Fruit fly (Drosophila melanogaster): Measurements from ENCODE around the gene GV1.

GV1 gene

DNA sequence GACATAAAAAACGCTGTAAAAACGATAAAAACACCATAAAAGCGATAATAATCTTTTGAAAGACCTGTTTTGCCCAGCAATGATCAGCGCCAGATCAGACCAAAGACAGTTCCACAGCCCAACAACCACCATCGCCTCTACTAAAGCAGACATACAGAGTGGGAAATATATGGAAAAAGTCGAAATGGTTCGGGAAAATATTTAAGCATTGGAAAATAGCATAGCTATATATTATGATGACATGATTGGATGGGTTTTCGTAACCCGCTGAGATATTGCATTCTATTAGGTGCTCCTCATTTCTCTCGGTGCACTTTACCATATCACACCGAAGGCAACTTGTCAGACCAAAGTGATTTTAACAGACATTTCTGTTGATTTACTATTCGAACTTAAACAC lies 1.8 kb upstream of the GV1 start (continued):
- TF ChIP-seq lab (GFP tag; optimal IDR thresholded peaks at IDR 0.05) (peak; percentile 94), CG2202 (tag; optimal IDR thresholded peaks at IDR 0.05) (peak; percentile 24), CG32772 (GFP tag; IDR thresholded peaks at IDR 0.05) (peak; percentile 83), CG10147 (GFP tag; optimal IDR thresholded peaks at IDR 0.05) (peak; percentile 71), BEAF-32 (GFP tag; optimal IDR thresholded peaks at IDR 0.05) (no peak), CG11723 (GFP tag; optimal IDR thresholded peaks at IDR 0.05) (no peak), CG3163 (GFP tag; optimal IDR thresholded peaks at IDR 0.05) (peak; percentile 67), CG13624 (GFP tag; optimal IDR thresholded peaks at IDR 0.05) (peak; percentile 92), CG4282 (GFP tag; optimal IDR thresholded peaks at IDR 0.05) (peak; percentile 81), scrt (GFP tag; optimal IDR thresholded peaks at IDR 0.05) (no peak), hkb (optimal IDR thresholded peaks at IDR 0.05) (no peak), hkb (GFP tag; IDR thresholded peaks at IDR 0.05) (peak; percentile 93), usp (GFP tag; optimal IDR thresholded peaks at IDR 0.05) (no peak), Pdp1 (GFP tag; optimal IDR thresholded peaks at IDR 0.05) (peak; percentile 89), CG2116 (GFP tag; optimal IDR thresholded peaks at IDR 0.05) (peak; percentile 49), gfzf (GFP tag; optimal IDR thresholded peaks at IDR 0.05) (peak; percentile 14), CG17802 (tag; optimal IDR thresholded peaks at IDR 0.05) (peak; percentile 63), dmrt11E (tag; optimal IDR thresholded peaks at IDR 0.05) (peak; percentile 72), otp (GFP tag; IDR thresholded peaks at IDR 0.05) (peak; percentile 92), D (optimal IDR thresholded peaks at IDR 0.05) (no peak), D (GFP tag; optimal IDR thresholded peaks at IDR 0.05) (peak; percentile 68), CG12299 (tag; optimal IDR thresholded peaks at IDR 0.05) (peak; percentile 74), Rfx (GFP tag; IDR thresholded peaks at IDR 0.05) (peak; percentile 97), fru (optimal IDR thresholded peaks at IDR 0.05) (no peak), CG12236 (GFP tag; optimal IDR thresholded peaks at IDR 0.05) (peak; percentile 73), CG13123 (GFP tag; optimal IDR thresholded peaks at IDR 0.05) (peak; percentile 81), CoRest (tag; optimal IDR thresholded peaks at IDR 0.05) (peak; percentile 90), CG1529 (GFP tag; optimal IDR thresholded peaks at IDR 0.05) (peak; percentile 63), ara (GFP tag; IDR thresholded peaks at IDR 0.05) (peak; percentile 88), Hmr (GFP tag; optimal IDR thresholded peaks at IDR 0.05) (peak; percentile 87), CG15601 (tag; optimal IDR thresholded peaks at IDR 0.05) (peak; percentile 65), CG8388 (GFP tag; optimal IDR thresholded peaks at IDR 0.05) (peak; percentile 83), CG17361 (GFP tag; IDR thresholded peaks at IDR 0.05) (peak; percentile 82), Hr51 (GFP tag; optimal IDR thresholded peaks at IDR 0.05) (peak; percentile 78 to 91), Hr39 (optimal IDR thresholded peaks at IDR 0.05) (no peak), CG1024 (GFP tag; IDR thresholded peaks at IDR 0.05) (peak; percentile 86), NC2α (GFP tag; optimal IDR thresholded peaks at IDR 0.05) (peak; percentile 64), CG6654 (GFP tag; optimal IDR thresholded peaks at IDR 0.05) (peak; percentile 31), CG7372 (GFP tag; IDR thresholded peaks at IDR 0.05) (peak; percentile 92), pros (GFP tag; optimal IDR thresholded peaks at IDR 0.05) (no peak), slbo (GFP tag; IDR thresholded peaks at IDR 0.05) (peak; percentile 94), gsb-n (tag; optimal IDR thresholded peaks at IDR 0.05) (no peak), hb (GFP tag; IDR thresholded peaks at IDR 0.05; ENCODE audit: partially characterized antibody) (no peak), CG18764 (GFP tag; optimal IDR thresholded peaks at IDR 0.05) (peak; percentile 80), CG11085 (GFP tag; IDR thresholded peaks at IDR 0.05) (peak; percentile 86), ewg (GFP tag; optimal IDR thresholded peaks at IDR 0.05) (peak; percentile 71), Mes4 (GFP tag; optimal IDR thresholded peaks at IDR 0.05) (peak; percentile 81), CG11696 (GFP tag; IDR thresholded peaks at IDR 0.05) (peak; percentile 85), sens-2 (GFP tag; IDR thresholded peaks at IDR 0.05) (peak; percentile 85), CG15269 (tag; optimal IDR thresholded peaks at IDR 0.05) (peak; percentile 95), psq (GFP tag; optimal IDR thresholded peaks at IDR 0.05) (peak; percentile 12), CG30403 (GFP tag; optimal IDR thresholded peaks at IDR 0.05) (peak; percentile 88)
